Fruit fly (Drosophila melanogaster): ENCODE measurements around the gene Cog3.

Cog3 gene

dm6 chr2L:3483672-3484071 lies 26.8 kb upstream of the Cog3 start:
- TF ChIP-seq CG5204 (GFP tag; optimal IDR thresholded peaks at IDR 0.05) (no peak), ovo (GFP tag; optimal IDR thresholded peaks at IDR 0.05) (no peak), bab1 (GFP tag; optimal IDR thresholded peaks at IDR 0.05) (no peak), cic (GFP tag; optimal IDR thresholded peaks at IDR 0.05) (no peak)

- TF ChIP-seq toe (GFP tag; optimal IDR thresholded peaks at IDR 0.05) (no peak), CG12768 (GFP tag; optimal IDR thresholded peaks at IDR 0.05) (no peak), CG7045 (GFP tag; optimal IDR thresholded peaks at IDR 0.05) (peak; percentile 40), Mnt (GFP tag; optimal IDR thresholded peaks at IDR 0.05) (no peak)
Measured at dm6 chr2L:3482712-3483111, 25.8 kb upstream of the Cog3 start.

dm6 chr2L:3482037-3482436 lies 25.2 kb upstream of the Cog3 start:
- TF ChIP-seq Mnt (GFP tag; optimal IDR thresholded peaks at IDR 0.05) (no peak), cic (GFP tag; optimal IDR thresholded peaks at IDR 0.05) (no peak), CG12768 (GFP tag; optimal IDR thresholded peaks at IDR 0.05) (no peak), toe (GFP tag; optimal IDR thresholded peaks at IDR 0.05) (no peak), Clk (GFP tag; optimal IDR thresholded peaks at IDR 0.05) (no peak), CG14711 (tag; optimal IDR thresholded peaks at IDR 0.05) (no peak), tj (GFP tag; optimal IDR thresholded peaks at IDR 0.05) (no peak), CG5204 (GFP tag; optimal IDR thresholded peaks at IDR 0.05) (no peak), cnc (optimal IDR thresholded peaks at IDR 0.05) (no peak), CG7101 (tag; optimal IDR thresholded peaks at IDR 0.05) (no peak)

DNA sequence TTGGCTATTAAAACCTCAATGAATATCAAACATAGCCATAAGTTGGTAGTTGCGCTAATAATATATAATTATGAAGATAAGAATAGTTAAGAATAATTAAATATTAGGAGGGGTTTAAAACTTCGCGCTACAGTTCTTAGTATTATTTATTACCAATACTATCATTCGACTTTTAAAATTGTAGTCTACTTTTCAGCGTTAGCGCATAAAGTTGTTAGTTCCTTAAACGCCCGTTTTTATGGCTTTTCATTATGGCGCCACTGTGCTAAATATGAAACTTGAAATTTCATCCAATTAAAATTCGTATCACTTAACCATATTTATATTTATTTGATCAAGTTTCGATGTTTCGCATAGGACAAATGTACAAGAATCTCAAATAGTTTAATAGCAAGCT lies 23.6 kb upstream of the Cog3 start:
- TF ChIP-seq CG1620 (GFP tag; optimal IDR thresholded peaks at IDR 0.05) (no peak), Mnt (GFP tag; optimal IDR thresholded peaks at IDR 0.05) (no peak), cnc (optimal IDR thresholded peaks at IDR 0.05) (no peak), Hr96 (GFP tag; optimal IDR thresholded peaks at IDR 0.05) (no peak), CG33017 (tag; optimal IDR thresholded peaks at IDR 0.05) (no peak), CG14711 (tag; optimal IDR thresholded peaks at IDR 0.05) (no peak), cic (GFP tag; optimal IDR thresholded peaks at IDR 0.05) (no peak), pad (GFP tag; optimal IDR thresholded peaks at IDR 0.05) (no peak), CG7045 (GFP tag; optimal IDR thresholded peaks at IDR 0.05) (no peak), tj (GFP tag; optimal IDR thresholded peaks at IDR 0.05) (peak; percentile 38), Crg-1 (GFP tag; optimal IDR thresholded peaks at IDR 0.05) (no peak), CG7101 (tag; optimal IDR thresholded peaks at IDR 0.05) (no peak), toe (GFP tag; optimal IDR thresholded peaks at IDR 0.05) (no peak), Clk (GFP tag; optimal IDR thresholded peaks at IDR 0.05) (no peak), ovo (GFP tag; optimal IDR thresholded peaks at IDR 0.05) (no peak), bab1 (GFP tag; optimal IDR thresholded peaks at IDR 0.05) (no peak), CG11617 (GFP tag; optimal IDR thresholded peaks at IDR 0.05) (no peak), CG5204 (GFP tag; optimal IDR thresholded peaks at IDR 0.05) (no peak), kay (GFP tag; ENCODE audit: borderline replicate concordance) (peak; percentile 31), CG12768 (GFP tag; optimal IDR thresholded peaks at IDR 0.05) (peak; percentile 10)

DNA sequence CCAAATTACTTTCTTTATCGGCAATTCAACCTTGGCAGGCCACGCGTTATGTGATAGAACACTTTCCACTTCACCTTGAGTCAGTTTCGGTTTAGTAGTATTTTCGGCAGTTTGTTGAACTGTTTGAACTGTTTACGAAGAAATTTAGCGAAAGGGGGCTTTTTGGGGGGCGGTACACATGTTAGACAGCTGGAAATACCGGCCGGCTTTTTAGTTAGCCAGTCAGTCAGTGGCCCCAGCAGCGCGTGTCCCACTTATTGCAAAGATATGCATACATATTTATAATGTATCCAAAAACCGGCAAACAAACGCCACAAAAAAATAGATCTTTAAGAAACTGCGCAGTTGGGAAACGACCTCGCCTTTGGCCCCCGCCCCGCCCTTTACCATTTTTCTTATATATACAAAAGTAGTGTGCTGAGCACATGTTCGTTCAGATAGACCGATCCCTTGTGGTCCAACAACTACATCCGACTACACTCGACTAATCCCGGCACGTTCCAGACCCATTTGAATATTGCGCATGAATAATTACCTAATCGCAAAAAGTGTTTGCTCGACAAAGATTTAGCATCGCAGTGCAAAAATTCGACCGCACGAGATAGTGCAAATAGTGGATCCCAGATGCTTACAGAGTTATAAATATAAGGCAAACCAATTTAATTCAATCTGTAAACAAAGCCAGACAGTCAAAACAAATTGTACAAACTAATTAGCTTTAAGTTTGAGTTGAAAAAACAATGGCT lies 23.0 kb upstream of the Cog3 start:
- TF ChIP-seq Mnt (GFP tag; optimal IDR thresholded peaks at IDR 0.05) (peak; percentile 82), tj (GFP tag; optimal IDR thresholded peaks at IDR 0.05) (peak; percentile 94), CG12768 (GFP tag; optimal IDR thresholded peaks at IDR 0.05) (no peak), Clk (GFP tag; optimal IDR thresholded peaks at IDR 0.05) (peak; percentile 8)

- peak; percentile 83 for TF ChIP-seq Crg-1 (GFP tag; optimal IDR thresholded peaks at IDR 0.05)
- TF ChIP-seq ovo (GFP tag; optimal IDR thresholded peaks at IDR 0.05): peak; percentile 82
- peak; percentile 87 for TF ChIP-seq CG12768 (GFP tag; optimal IDR thresholded peaks at IDR 0.05)
- peak; percentile 99 for TF ChIP-seq kay (GFP tag; ENCODE audit: borderline replicate concordance)
- TF ChIP-seq pad (GFP tag; optimal IDR thresholded peaks at IDR 0.05): peak; percentile 87
- peak; percentile 84 for TF ChIP-seq CG33017 (tag; optimal IDR thresholded peaks at IDR 0.05)
- TF ChIP-seq cnc (optimal IDR thresholded peaks at IDR 0.05): peak in 1 of 2 experiments; percentile 55
- peak; percentile 65 for TF ChIP-seq CG1620 (GFP tag; optimal IDR thresholded peaks at IDR 0.05)
- peak; percentile 57 for TF ChIP-seq toe (GFP tag; optimal IDR thresholded peaks at IDR 0.05)
- TF ChIP-seq bab1 (GFP tag; optimal IDR thresholded peaks at IDR 0.05): peak; percentile 73
- peak; percentile 37 for TF ChIP-seq CG14711 (tag; optimal IDR thresholded peaks at IDR 0.05)
- peak; percentile 83 for TF ChIP-seq tj (GFP tag; optimal IDR thresholded peaks at IDR 0.05)
- peak; percentile 81 for TF ChIP-seq CG7045 (GFP tag; optimal IDR thresholded peaks at IDR 0.05)
- TF ChIP-seq Mnt (GFP tag; optimal IDR thresholded peaks at IDR 0.05): peak; percentile 87
- TF ChIP-seq CG5204 (GFP tag; optimal IDR thresholded peaks at IDR 0.05): peak; percentile 59
- peak; percentile 96 for TF ChIP-seq cic (GFP tag; optimal IDR thresholded peaks at IDR 0.05)
- TF ChIP-seq CG7101 (tag; optimal IDR thresholded peaks at IDR 0.05): peak; percentile 68
- TF ChIP-seq Hr96 (GFP tag; optimal IDR thresholded peaks at IDR 0.05): peak; percentile 82
- TF ChIP-seq Clk (GFP tag; optimal IDR thresholded peaks at IDR 0.05): peak; percentile 79
- peak; percentile 75 for TF ChIP-seq CG11617 (GFP tag; optimal IDR thresholded peaks at IDR 0.05)
Measured at dm6 chr2L:3478034-3478880, 21.4 kb upstream of the Cog3 start, which contains the start of gene Thor. Thor (plus strand) TSS chr2L:3478434.

Measured in whole organism, adult.